Worm (Caenorhabditis elegans): ENCODE data around the gene cld-9.

ce11 chrV:13775529-13775928 is 23.8 kb upstream of the cld-9 start, which contains the start of gene F53C11.1:
- TF ChIP-seq flt-1 (GFP tag; IDR thresholded peaks at IDR 0.05) (no peak), ama-1 (optimal IDR thresholded peaks at IDR 0.05) (no peak), hmbx-1 (tag; optimal IDR thresholded peaks at IDR 0.05) (no peak), tbx-11 (GFP tag; IDR thresholded peaks at IDR 0.05) (no peak), ets-7 (tag; optimal IDR thresholded peaks at IDR 0.05) (no peak), ceh-13 (GFP tag; optimal IDR thresholded peaks at IDR 0.05) (no peak), ceh-36 (tag; optimal IDR thresholded peaks at IDR 0.05) (no peak), aly-1 (tag; optimal IDR thresholded peaks at IDR 0.05) (no peak), pes-1 (GFP tag; IDR thresholded peaks at IDR 0.05) (no peak), sea-1 (GFP tag; conservative IDR thresholded peaks at IDR 0.05) (no peak), hmg-4 (GFP tag; optimal IDR thresholded peaks at IDR 0.05) (no peak)
